Worm (Caenorhabditis elegans) whole organism, L3 larva: ENCODE data around the gene ZK666.4.

Experiments
- elt-2 ChIP-seq: sonication (generic microtip); optimal IDR thresholded peaks from 2 replicates; lab custom pipeline; 2016; ENCODE audit warnings: missing genetic modification reagents, mild to moderate bottlenecking, missing genetic modification characterization, missing compliant biosample characterization
- nhr-67 ChIP-seq: fragments of 150-350 bp; optimal IDR thresholded peaks from 2 replicates; lab custom pipeline; 2014; ENCODE audit warnings: missing biosample characterization, missing genetic modification characterization
- pha-4 ChIP-seq: fragments of 150-350 bp; optimal IDR thresholded peaks from 2 replicates; lab custom pipeline; 2014; ENCODE audit warnings: missing biosample characterization, missing genetic modification reagents, missing genetic modification characterization
- skn-1 ChIP-seq: fragments of 150-350 bp; optimal IDR thresholded peaks from 2 replicates; lab custom pipeline; 2014; ENCODE audit warnings: missing biosample characterization, missing genetic modification characterization
- snpc-4 ChIP-seq: fragments of 150-350 bp; optimal IDR thresholded peaks from 2 replicates; lab custom pipeline; 2014; ENCODE audit warnings: missing biosample characterization, missing genetic modification characterization
- unc-62 ChIP-seq: fragments of 150-350 bp; sonication (generic microtip); optimal IDR thresholded peaks from 4 replicates; lab custom pipeline; 2014; ENCODE audit warnings: missing biosample characterization, missing genetic modification reagents, missing genetic modification characterization
- ztf-4 ChIP-seq: fragments of 150-350 bp; optimal IDR thresholded peaks from 2 replicates; lab custom pipeline; 2014; ENCODE audit warnings: missing biosample characterization, missing genetic modification characterization

- TF ChIP-seq skn-1 (no peak), elt-2 (no peak), unc-62 (GFP tag; lab: Kevin White, UChicago) (no peak), snpc-4 (tag; lab: Kevin White, UChicago) (no peak), nhr-67 (tag; lab: Kevin White, UChicago) (no peak), ztf-4 (tag; lab: Kevin White, UChicago) (no peak), pha-4 (tag; lab: Kevin White, UChicago) (peak; percentile 89)
These were observed 27.7 kb downstream of the ZK666.4 start for ce11 chrII:10504729-10505128.
